Fruit fly (Drosophila melanogaster): ENCODE results near the gene FoxP.

The FoxP gene

DNA sequence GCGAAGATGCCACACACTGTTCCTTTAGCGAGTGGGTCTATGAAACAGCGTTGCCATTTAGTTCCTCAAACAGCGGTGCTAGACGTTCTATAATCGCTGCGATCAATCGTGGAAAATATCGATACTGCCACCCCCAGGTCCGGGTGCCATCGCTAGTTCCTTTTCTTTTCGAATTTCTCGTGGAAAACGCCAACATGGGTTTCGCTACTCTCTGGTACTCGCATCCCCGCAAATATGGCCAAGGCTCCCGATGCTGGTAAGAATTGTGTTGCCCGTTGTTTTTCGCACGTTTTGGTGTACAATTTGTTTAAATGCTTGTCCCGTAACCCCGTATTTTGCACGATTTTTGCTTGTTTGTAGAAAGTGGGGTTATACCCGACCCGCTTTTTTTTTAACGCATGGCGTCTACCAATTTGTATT, 47.3 kb upstream of the FoxP start, which contains the start of gene RpS29 (continued):
- TF ChIP-seq CG14014 (GFP tag; IDR thresholded peaks at IDR 0.05) (peak; percentile 79), Drgx (GFP tag; IDR thresholded peaks at IDR 0.05) (0 out of 2 replicates have a peak, but pooled peaks have one; percentile 33), knrl (GFP tag; IDR thresholded peaks at IDR 0.05; ENCODE audit: partially characterized antibody) (peak; percentile 95), CG12391 (tag; optimal IDR thresholded peaks at IDR 0.05) (peak; percentile 84), Oaz (GFP tag; IDR thresholded peaks at IDR 0.05) (peak; percentile 31; the same call in 1 of the 2 replicates), CG8388 (GFP tag; optimal IDR thresholded peaks at IDR 0.05) (peak; percentile 52), tx (GFP tag; optimal IDR thresholded peaks at IDR 0.05) (peak; percentile 80), CG10959 (GFP tag; IDR thresholded peaks at IDR 0.05) (peak; percentile 41; the same call in 1 of the 2 replicates), grn (GFP tag; optimal IDR thresholded peaks at IDR 0.05) (peak; percentile 61), CG3847 (GFP tag; IDR thresholded peaks at IDR 0.05) (peak; percentile 97), D (optimal IDR thresholded peaks at IDR 0.05) (no peak), D (GFP tag; optimal IDR thresholded peaks at IDR 0.05) (peak; percentile 60), Eip74EF (GFP tag; optimal IDR thresholded peaks at IDR 0.05) (peak in 1 of 2 experiments; percentile 69), CG4854 (GFP tag; optimal IDR thresholded peaks at IDR 0.05) (peak; percentile 57), salm (tag; optimal IDR thresholded peaks at IDR 0.05) (peak; percentile 64), MESR4 (GFP tag; optimal IDR thresholded peaks at IDR 0.05) (peak; percentile 99), CG14965 (GFP tag; optimal IDR thresholded peaks at IDR 0.05; ENCODE audit: borderline replicate concordance) (peak; percentile 21), CG5180 (GFP tag; optimal IDR thresholded peaks at IDR 0.05) (peak; percentile 24), Fer3 (tag; optimal IDR thresholded peaks at IDR 0.05) (peak; percentile 71), CG10431 (GFP tag; optimal IDR thresholded peaks at IDR 0.05) (peak; percentile 70), br (optimal IDR thresholded peaks at IDR 0.05) (no peak), nerfin-1 (tag; optimal IDR thresholded peaks at IDR 0.05) (peak; percentile 75), CG6813 (GFP tag; optimal IDR thresholded peaks at IDR 0.05) (peak; percentile 82), CG10654 (GFP tag; optimal IDR thresholded peaks at IDR 0.05) (peak; percentile 82), sens-2 (GFP tag; IDR thresholded peaks at IDR 0.05) (no peak; the same call in 1 of the 2 replicates), jumu (GFP tag; optimal IDR thresholded peaks at IDR 0.05) (peak; percentile 88), crp (GFP tag; optimal IDR thresholded peaks at IDR 0.05) (peak in 1 of 2 experiments; percentile 50), CG17359 (tag; optimal IDR thresholded peaks at IDR 0.05) (peak; percentile 64), CG12071 (GFP tag; optimal IDR thresholded peaks at IDR 0.05) (peak; percentile 72), Hr51 (GFP tag; optimal IDR thresholded peaks at IDR 0.05) (peak; percentile 50 to 85), Bteb2 (GFP tag; optimal IDR thresholded peaks at IDR 0.05) (peak; percentile 76), Taf1 (GFP tag; IDR thresholded peaks at IDR 0.05) (0 out of 2 replicates have a peak, but pooled peaks have one; percentile 50), CG31224 (GFP tag; IDR thresholded peaks at IDR 0.05) (no peak), CG7987 (GFP tag; optimal IDR thresholded peaks at IDR 0.05) (peak; percentile 90), Abd-B (GFP tag; optimal IDR thresholded peaks at IDR 0.05) (peak; percentile 40), peb (GFP tag; IDR thresholded peaks at IDR 0.05) (0 out of 2 replicates have a peak, but pooled peaks have one; percentile 17), CG2889 (GFP tag; IDR thresholded peaks at IDR 0.05) (peak; percentile 65; the same call in 1 of the 3 replicates), CG9876 (GFP tag; optimal IDR thresholded peaks at IDR 0.05) (peak; percentile 91), ERR (GFP tag; optimal IDR thresholded peaks at IDR 0.05) (peak; percentile 85), sima (GFP tag; optimal IDR thresholded peaks at IDR 0.05) (peak; percentile 44), Dfd (GFP tag; optimal IDR thresholded peaks at IDR 0.05) (no peak), CG8089 (GFP tag; optimal IDR thresholded peaks at IDR 0.05) (peak; percentile 80), Elba2 (GFP tag; optimal IDR thresholded peaks at IDR 0.05) (no peak), CG1529 (GFP tag; optimal IDR thresholded peaks at IDR 0.05) (peak; percentile 32), CG10979 (tag; optimal IDR thresholded peaks at IDR 0.05) (peak; percentile 36), CG11398 (GFP tag; optimal IDR thresholded peaks at IDR 0.05) (peak; percentile 65), ranshi (GFP tag; IDR thresholded peaks at IDR 0.05) (peak; percentile 68), sisA (GFP tag; IDR thresholded peaks at IDR 0.05) (peak; percentile 74), Adf1 (GFP tag; IDR thresholded peaks at IDR 0.05) (peak; percentile 74), rib (GFP tag; IDR thresholded peaks at IDR 0.05) (peak; percentile 52; the same call in 1 of the 2 replicates)
